Worm (Caenorhabditis elegans) whole organism, L2 larva: Measurements from ENCODE around the gene nuc-1.

Experiments used
- C34F6.9 ChIP-seq: fragments of 150-350 bp; optimal IDR thresholded peaks from 2 replicates; lab custom pipeline; 2014; ENCODE audit warnings: missing biosample characterization, missing genetic modification characterization
- F13H6.1 ChIP-seq: sonication (generic microtip); optimal IDR thresholded peaks from 2 replicates; lab custom pipeline; 2016; ENCODE audit warnings: missing genetic modification characterization, missing compliant biosample characterization
- R02D3.7 ChIP-seq: fragments of 150-350 bp; optimal IDR thresholded peaks from 2 replicates; lab custom pipeline; 2014; ENCODE audit warnings: missing biosample characterization, missing genetic modification characterization
- Y55F3AM.14 ChIP-seq: fragments of 200-800 bp; sonication (Bioruptor generic); optimal IDR thresholded peaks from 2 replicates; lab custom pipeline; 2018; ENCODE audit warnings: mild to moderate bottlenecking, missing genetic modification characterization, missing compliant biosample characterization
- ZK546.5 ChIP-seq: sonication (generic microtip); optimal IDR thresholded peaks from 2 replicates; lab custom pipeline; 2017; ENCODE audit warnings: missing biosample characterization, missing genetic modification characterization
- alr-1 ChIP-seq: fragments of 150-350 bp; optimal IDR thresholded peaks from 2 replicates; lab custom pipeline; 2014; ENCODE audit warnings: missing biosample characterization, missing genetic modification characterization
- aly-2 ChIP-seq: fragments of 150-350 bp; optimal IDR thresholded peaks from 2 replicates; lab custom pipeline; 2014; ENCODE audit warnings: missing biosample characterization, missing genetic modification characterization
- blmp-1 ChIP-seq: sonication (generic microtip); optimal IDR thresholded peaks from 2 replicates; lab custom pipeline; 2017; ENCODE audit warnings: missing genetic modification characterization, mild to moderate bottlenecking, missing compliant biosample characterization, antibody characterized with exemption, moderate library complexity; ENCODE audit not compliant: insufficient read depth
- ceh-16 ChIP-seq: fragments of 150-350 bp; optimal IDR thresholded peaks from 2 replicates; lab custom pipeline; 2014; ENCODE audit warnings: missing biosample characterization, missing genetic modification characterization
- ceh-82 ChIP-seq: fragments of 150-350 bp; optimal IDR thresholded peaks from 2 replicates; lab custom pipeline; 2014; ENCODE audit warnings: missing biosample characterization, missing genetic modification characterization
- crh-2 ChIP-seq: sonication (generic microtip); optimal IDR thresholded peaks from 2 replicates; lab custom pipeline; 2017; ENCODE audit warnings: missing biosample characterization, missing genetic modification characterization
- dmd-4 ChIP-seq: sonication (generic microtip); optimal IDR thresholded peaks from 2 replicates; lab custom pipeline; 2017; ENCODE audit warnings: missing biosample characterization, missing genetic modification characterization
- egl-27 ChIP-seq: sonication (generic microtip); optimal IDR thresholded peaks from 3 replicates; lab custom pipeline; 2017; ENCODE audit warnings: missing biosample characterization, missing genetic modification reagents, missing genetic modification characterization
- elt-1 ChIP-seq: fragments of 150-350 bp; optimal IDR thresholded peaks from 2 replicates; lab custom pipeline; 2014; ENCODE audit warnings: missing biosample characterization, missing genetic modification characterization
- fos-1 ChIP-seq: fragments of 150-350 bp; optimal IDR thresholded peaks from 2 replicates; lab custom pipeline; 2014; ENCODE audit warnings: missing biosample characterization, missing genetic modification characterization
- gmeb-1 ChIP-seq: fragments of 150-350 bp; optimal IDR thresholded peaks from 2 replicates; lab custom pipeline; 2014; ENCODE audit warnings: missing biosample characterization, missing genetic modification characterization
- lin-11 ChIP-seq: fragments of 150-350 bp; sonication (generic microtip); optimal IDR thresholded peaks from 2 replicates; lab custom pipeline; 2014; ENCODE audit warnings: missing biosample characterization, missing genetic modification characterization, inconsistent platforms, mixed read lengths
- lin-13 ChIP-seq: fragments of 150-350 bp; optimal IDR thresholded peaks from 2 replicates; lab custom pipeline; 2014; ENCODE audit warnings: missing biosample characterization, missing genetic modification reagents, missing genetic modification characterization
- lin-39 ChIP-seq: fragments of 150-350 bp; optimal IDR thresholded peaks from 2 replicates; lab custom pipeline; 2014; ENCODE audit warnings: missing biosample characterization, missing genetic modification reagents, missing genetic modification characterization
- lsy-2 ChIP-seq, 2 experiments: fragments of 150-350 bp in 1 of 2; sonication (generic microtip) in 1 of 2; optimal IDR thresholded peaks; 2 replicates each; lab custom pipeline; 2014 to 2017; ENCODE audit warnings: missing biosample characterization in 2 of 2, missing genetic modification characterization in 2 of 2
- mab-5 ChIP-seq: fragments of 150-350 bp; optimal IDR thresholded peaks from 2 replicates; lab custom pipeline; 2014; ENCODE audit warnings: missing biosample characterization, missing genetic modification characterization
- mbf-1 ChIP-seq: sonication (generic microtip); optimal IDR thresholded peaks from 2 replicates; lab custom pipeline; 2017; ENCODE audit warnings: missing biosample characterization, missing genetic modification characterization
- mdl-1 ChIP-seq, 2 experiments: fragments of 150-350 bp in 1 of 2; sonication (generic microtip) in 1 of 2; optimal IDR thresholded peaks; 2 replicates each; lab custom pipeline; 2017; ENCODE audit warnings: missing biosample characterization in 2 of 2, missing genetic modification characterization in 2 of 2
- nhr-10 ChIP-seq: sonication (generic microtip); optimal IDR thresholded peaks from 2 replicates; lab custom pipeline; 2017; ENCODE audit warnings: missing biosample characterization, missing genetic modification characterization
- nhr-11 ChIP-seq: fragments of 150-350 bp; optimal IDR thresholded peaks from 2 replicates; lab custom pipeline; 2014; ENCODE audit warnings: missing biosample characterization, missing genetic modification characterization
- nhr-12 ChIP-seq: fragments of 150-350 bp; optimal IDR thresholded peaks from 2 replicates; lab custom pipeline; 2014; ENCODE audit warnings: missing biosample characterization, missing genetic modification characterization
- nhr-129 ChIP-seq: fragments of 150-350 bp; optimal IDR thresholded peaks from 2 replicates; lab custom pipeline; 2014; ENCODE audit warnings: missing biosample characterization, missing genetic modification characterization
- nhr-21 ChIP-seq: fragments of 150-350 bp; optimal IDR thresholded peaks from 2 replicates; lab custom pipeline; 2014; ENCODE audit warnings: missing biosample characterization, missing genetic modification characterization
- nhr-23 ChIP-seq: fragments of 150-350 bp; optimal IDR thresholded peaks from 2 replicates; lab custom pipeline; 2014; ENCODE audit warnings: missing biosample characterization, missing genetic modification reagents, missing genetic modification characterization
- nhr-237 ChIP-seq: fragments of 150-350 bp; optimal IDR thresholded peaks from 2 replicates; lab custom pipeline; 2014; ENCODE audit warnings: missing biosample characterization, missing genetic modification characterization
- nhr-25 ChIP-seq: fragments of 150-350 bp; sonication (generic microtip); optimal IDR thresholded peaks from 3 replicates; lab custom pipeline; 2014; ENCODE audit warnings: missing biosample characterization, missing genetic modification characterization
- nhr-6 ChIP-seq: fragments of 150-350 bp; optimal IDR thresholded peaks from 2 replicates; lab custom pipeline; 2014; ENCODE audit warnings: missing biosample characterization, missing genetic modification characterization
- peb-1 ChIP-seq: fragments of 150-350 bp; optimal IDR thresholded peaks from 2 replicates; lab custom pipeline; 2014; ENCODE audit warnings: missing biosample characterization, missing genetic modification characterization
- sem-4 ChIP-seq: fragments of 150-350 bp; optimal IDR thresholded peaks from 2 replicates; lab custom pipeline; 2014; ENCODE audit warnings: missing biosample characterization, missing genetic modification reagents, missing genetic modification characterization
- skn-1 ChIP-seq: sonication (generic microtip); optimal IDR thresholded peaks from 2 replicates; lab custom pipeline; 2017; ENCODE audit warnings: missing biosample characterization, missing genetic modification characterization
- sma-3 ChIP-seq: sonication (generic microtip); optimal IDR thresholded peaks from 2 replicates; lab custom pipeline; 2016; ENCODE audit warnings: missing genetic modification reagents, missing genetic modification characterization, missing compliant biosample characterization
- sma-9 ChIP-seq, 2 experiments: fragments of 150-350 bp in 1 of 2; sonication (generic microtip) in 1 of 2; optimal IDR thresholded peaks; 2 replicates each; lab custom pipeline; 2014 to 2016; ENCODE audit warnings: missing genetic modification characterization in 2 of 2, mild to moderate bottlenecking in 1 of 2, missing biosample characterization in 1 of 2, missing compliant biosample characterization in 1 of 2, missing genetic modification reagents in 1 of 2, moderate library complexity in 1 of 2
- snpc-4 ChIP-seq: fragments of 150-350 bp; optimal IDR thresholded peaks from 2 replicates; lab custom pipeline; 2014; ENCODE audit warnings: missing biosample characterization, missing genetic modification characterization
- unc-39 ChIP-seq: fragments of 150-350 bp; optimal IDR thresholded peaks from 2 replicates; lab custom pipeline; 2014; ENCODE audit warnings: missing biosample characterization, missing genetic modification characterization
- unc-55 ChIP-seq: fragments of 150-350 bp; sonication (generic microtip); optimal IDR thresholded peaks from 3 replicates; lab custom pipeline; 2014; ENCODE audit warnings: missing biosample characterization, missing genetic modification reagents, missing genetic modification characterization
- zag-1 ChIP-seq: fragments of 150-350 bp; optimal IDR thresholded peaks from 2 replicates; lab custom pipeline; 2014; ENCODE audit warnings: missing biosample characterization, missing genetic modification characterization
- ztf-1 ChIP-seq: fragments of 200-800 bp; sonication (Bioruptor generic); conservative IDR thresholded peaks from 2 replicates; pipeline ENCODE4 v1.3.6; 2022; ENCODE audit warnings: missing genetic modification characterization, missing compliant biosample characterization
- ztf-11 ChIP-seq: sonication (generic microtip); optimal IDR thresholded peaks from 2 replicates; lab custom pipeline; 2017; ENCODE audit warnings: missing biosample characterization, missing genetic modification characterization
- ztf-4 ChIP-seq: fragments of 150-350 bp; optimal IDR thresholded peaks from 2 replicates; lab custom pipeline; 2014; ENCODE audit warnings: missing biosample characterization, missing genetic modification characterization

nuc-1 gene

DNA sequence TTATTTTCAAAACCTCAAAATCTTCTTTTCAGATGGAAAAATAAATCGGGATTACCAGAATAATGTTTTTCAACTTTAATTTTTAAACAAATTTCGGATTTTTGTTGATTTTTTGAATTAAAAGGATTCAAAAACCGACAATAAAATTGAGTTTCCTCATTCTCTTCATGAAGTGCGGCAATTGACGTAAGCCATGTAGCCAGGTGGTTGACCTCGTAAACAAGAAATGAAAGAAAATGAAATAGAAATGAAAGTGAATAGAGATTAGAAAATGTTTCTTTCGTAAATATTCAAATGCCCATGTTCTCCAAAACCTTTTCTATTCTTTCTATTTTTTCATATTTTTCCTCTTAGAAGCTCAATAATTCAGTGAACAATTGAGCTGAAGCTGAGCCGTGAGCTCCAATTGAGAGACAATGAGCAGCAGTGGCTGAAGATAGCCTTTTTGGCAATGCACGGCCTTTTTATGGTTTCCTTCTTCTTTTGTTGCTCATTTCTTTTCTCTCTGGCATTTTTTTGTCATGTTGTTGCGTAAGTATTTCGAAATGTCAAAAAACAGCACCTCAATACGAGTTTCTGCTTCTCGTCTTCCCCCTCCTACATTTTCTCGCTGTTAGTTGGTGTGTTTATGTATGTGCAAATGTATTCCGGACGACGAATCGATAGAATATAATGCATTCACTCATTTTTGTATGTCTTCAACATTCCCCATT is 10.1 kb downstream of the nuc-1 start:
- TF ChIP-seq crh-2: no peak
- no peak for TF ChIP-seq ztf-1 (GFP tag; lab: Robert Waterston, UW)
- TF ChIP-seq C34F6.9 (tag; lab: Kevin White, UChicago): no peak
- TF ChIP-seq zag-1: no peak
- no peak for TF ChIP-seq mbf-1 (tag; lab: Kevin White, UChicago)
- no peak for TF ChIP-seq ztf-4
- no peak for TF ChIP-seq ZK546.5 (tag; lab: Kevin White, UChicago)
- no peak for TF ChIP-seq alr-1 (tag; lab: Kevin White, UChicago)
- peak; percentile 57 for TF ChIP-seq nhr-25 (tag; lab: Kevin White, UChicago)
- TF ChIP-seq nhr-10 (tag; lab: Kevin White, UChicago): no peak
- TF ChIP-seq skn-1 (tag; lab: Kevin White, UChicago): no peak
- TF ChIP-seq nhr-129 (tag; lab: Kevin White, UChicago): peak; percentile 16
- no peak for TF ChIP-seq sem-4
- no peak for TF ChIP-seq lsy-2 (tag; optimal IDR thresholded peaks at IDR 0.05; lab: Kevin White, UChicago)
- no peak for TF ChIP-seq sma-3 (GFP tag; lab: Kevin White, UChicago)
- no peak for TF ChIP-seq snpc-4 (tag; lab: Kevin White, UChicago)
- no peak for TF ChIP-seq elt-1 (tag; lab: Kevin White, UChicago)
- TF ChIP-seq Y55F3AM.14 (GFP tag; lab: Kevin White, UChicago): peak; percentile 22
- no peak for TF ChIP-seq ztf-11 (tag; lab: Kevin White, UChicago)
- TF ChIP-seq ceh-82 (tag; lab: Kevin White, UChicago): no peak
- no peak for TF ChIP-seq dmd-4 (tag; lab: Kevin White, UChicago)
- TF ChIP-seq mdl-1 (tag; optimal IDR thresholded peaks at IDR 0.05; lab: Kevin White, UChicago): no peak
- no peak for TF ChIP-seq lin-11 (tag; lab: Kevin White, UChicago)
- TF ChIP-seq peb-1 (tag; lab: Kevin White, UChicago): no peak
- no peak for TF ChIP-seq nhr-12
- peak; percentile 43 for TF ChIP-seq unc-55 (GFP tag; lab: Kevin White, UChicago)
- TF ChIP-seq unc-39 (tag; lab: Kevin White, UChicago): no peak
- TF ChIP-seq lin-13 (GFP tag; lab: Kevin White, UChicago): no peak
- TF ChIP-seq blmp-1 (tag; lab: Kevin White, UChicago): peak; percentile 42
- no peak for TF ChIP-seq nhr-23 (tag; lab: Kevin White, UChicago)
- TF ChIP-seq R02D3.7 (tag; lab: Kevin White, UChicago): no peak
- no peak for TF ChIP-seq F13H6.1 (tag; lab: Kevin White, UChicago)
- no peak for TF ChIP-seq egl-27
- no peak for TF ChIP-seq gmeb-1 (tag; lab: Kevin White, UChicago)
- no peak for TF ChIP-seq sma-9 (GFP tag; optimal IDR thresholded peaks at IDR 0.05; lab: Kevin White, UChicago)
- no peak for TF ChIP-seq sma-9 (tag; optimal IDR thresholded peaks at IDR 0.05; lab: Kevin White, UChicago)

DNA sequence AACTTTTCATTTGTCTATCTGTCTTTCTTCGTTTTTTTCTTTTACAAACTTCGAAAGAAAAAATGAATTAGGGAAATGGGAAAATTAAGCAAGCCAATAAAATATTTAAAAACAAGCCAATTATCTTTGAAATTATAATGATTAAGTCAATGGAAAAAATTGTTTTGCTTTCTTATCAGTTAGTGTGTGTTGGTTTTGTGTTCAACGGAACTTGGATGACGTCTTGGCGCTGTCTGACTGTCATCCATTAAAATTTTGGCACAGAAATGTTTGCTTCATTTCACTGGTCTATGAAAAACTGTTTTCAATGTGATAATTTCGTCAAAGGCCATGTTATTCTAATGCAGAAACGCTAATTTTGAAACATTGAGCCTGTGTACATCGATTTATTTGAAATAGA is 10.8 kb downstream of the nuc-1 start:
- peak; percentile 21 for TF ChIP-seq sma-9 (GFP tag; optimal IDR thresholded peaks at IDR 0.05; lab: Kevin White, UChicago)
- TF ChIP-seq sma-9 (tag; optimal IDR thresholded peaks at IDR 0.05; lab: Kevin White, UChicago): no peak
- TF ChIP-seq alr-1 (tag; lab: Kevin White, UChicago): no peak
- peak; percentile 72 for TF ChIP-seq fos-1 (tag; lab: Kevin White, UChicago)

DNA sequence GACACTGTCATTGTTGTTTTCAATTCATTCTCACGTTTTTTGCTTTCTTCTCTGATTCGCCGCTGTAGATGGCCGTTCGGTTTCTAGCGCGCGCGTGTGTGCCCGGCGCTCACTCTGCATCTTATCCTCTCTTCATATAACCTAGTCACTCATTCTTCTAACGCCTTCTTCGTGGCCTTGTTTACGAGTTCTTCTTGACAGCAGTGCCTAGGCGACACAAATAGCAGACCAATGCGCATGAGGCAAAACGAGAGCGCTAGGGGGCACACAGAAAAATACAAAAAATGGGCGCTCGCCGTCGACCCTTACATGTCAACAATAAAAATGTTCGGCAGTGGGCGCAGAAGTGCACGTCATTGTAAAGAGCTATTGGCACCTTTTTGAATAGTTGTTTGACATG is 11.4 kb downstream of the nuc-1 start:
- TF ChIP-seq nhr-25 (tag; lab: Kevin White, UChicago) (peak; percentile 91), nhr-129 (tag; lab: Kevin White, UChicago) (peak; percentile 52), nhr-21 (tag; lab: Kevin White, UChicago) (peak; percentile 64), skn-1 (tag; lab: Kevin White, UChicago) (no peak), nhr-12 (no peak), lin-39 (no peak), aly-2 (no peak), fos-1 (tag; lab: Kevin White, UChicago) (peak; percentile 48), ztf-1 (GFP tag; lab: Robert Waterston, UW) (no peak), lin-13 (GFP tag; lab: Kevin White, UChicago) (peak; percentile 19), ceh-16 (no peak), mab-5 (tag; lab: Kevin White, UChicago) (no peak), lsy-2 (tag; optimal IDR thresholded peaks at IDR 0.05; lab: Kevin White, UChicago) (peak in 1 of 2 experiments; percentile 57), nhr-11 (tag; lab: Kevin White, UChicago) (no peak), nhr-10 (tag; lab: Kevin White, UChicago) (no peak), C34F6.9 (tag; lab: Kevin White, UChicago) (peak; percentile 52), snpc-4 (tag; lab: Kevin White, UChicago) (no peak), sma-3 (GFP tag; lab: Kevin White, UChicago) (peak; percentile 77), zag-1 (peak; percentile 15), ZK546.5 (tag; lab: Kevin White, UChicago) (no peak), nhr-23 (tag; lab: Kevin White, UChicago) (no peak), mdl-1 (tag; optimal IDR thresholded peaks at IDR 0.05; lab: Kevin White, UChicago) (peak; percentile 67 to 77), nhr-237 (tag; lab: Kevin White, UChicago) (no peak), gmeb-1 (tag; lab: Kevin White, UChicago) (no peak), sem-4 (peak; percentile 51), F13H6.1 (tag; lab: Kevin White, UChicago) (peak; percentile 79), dmd-4 (tag; lab: Kevin White, UChicago) (no peak), alr-1 (tag; lab: Kevin White, UChicago) (no peak), ceh-82 (tag; lab: Kevin White, UChicago) (no peak), unc-55 (GFP tag; lab: Kevin White, UChicago) (no peak), R02D3.7 (tag; lab: Kevin White, UChicago) (no peak), nhr-6 (tag; lab: Kevin White, UChicago) (no peak), peb-1 (tag; lab: Kevin White, UChicago) (no peak)
